Fruit fly (Drosophila melanogaster) whole organism, embryonic: ENCODE data around the gene CG6034.

Source experiments
- Ada2b ChIP-seq: fragments of 200-800 bp; sonication (Bioruptor generic); IDR thresholded peaks from 2 replicates; pipeline ENCODE4 v1.3.6; 2022; ENCODE audit warnings: missing biosample characterization, missing genetic modification characterization
- Bgb ChIP-seq: fragments of 200-800 bp; sonication (Bioruptor generic); IDR thresholded peaks from 2 replicates; pipeline ENCODE4 v1.3.6; 2022; ENCODE audit warnings: missing biosample characterization, missing genetic modification characterization; ENCODE audit not compliant: partially characterized antibody
- CG10462 ChIP-seq: fragments of 200-800 bp; sonication (Bioruptor generic); optimal IDR thresholded peaks from 2 replicates; lab custom pipeline; 2016; ENCODE audit warnings: missing biosample characterization, missing genetic modification characterization
- CG11085 ChIP-seq: fragments of 200-800 bp; sonication (Bioruptor generic); IDR thresholded peaks from 2 replicates; pipeline ENCODE4 v1.3.6; 2022; ENCODE audit warnings: missing biosample characterization, missing genetic modification characterization
- CG12155 ChIP-seq: fragments of 200-800 bp; sonication (Bioruptor generic); optimal IDR thresholded peaks from 3 replicates; lab custom pipeline; 2016; ENCODE audit warnings: missing biosample characterization, missing genetic modification characterization
- CG12236 ChIP-seq: fragments of 200-800 bp; sonication (Bioruptor generic); optimal IDR thresholded peaks from 2 replicates; lab custom pipeline; 2016; ENCODE audit warnings: missing biosample characterization, missing genetic modification characterization
- CG15601 ChIP-seq: fragments of 200-800 bp; sonication (Bioruptor generic); optimal IDR thresholded peaks from 3 replicates; lab custom pipeline; 2019; ENCODE audit warnings: missing biosample characterization, mild to moderate bottlenecking, missing genetic modification characterization, moderate library complexity
- CG17385 ChIP-seq: fragments of 200-800 bp; sonication (Bioruptor generic); optimal IDR thresholded peaks from 3 replicates; lab custom pipeline; 2018; ENCODE audit warnings: missing biosample characterization, mild to moderate bottlenecking, missing genetic modification characterization
- CG17612 ChIP-seq: fragments of 200-800 bp; sonication (Bioruptor generic); IDR thresholded peaks from 2 replicates; pipeline ENCODE4 v1.3.6; 2022; ENCODE audit warnings: missing biosample characterization, missing genetic modification characterization
- CG17829 ChIP-seq: fragments of 200-800 bp; optimal IDR thresholded peaks from 2 replicates; lab custom pipeline; 2019; ENCODE audit warnings: missing biosample characterization, mild to moderate bottlenecking, missing genetic modification characterization, moderate library complexity
- CG18599 ChIP-seq: fragments of 200-800 bp; sonication (Bioruptor generic); optimal IDR thresholded peaks from 3 replicates; lab custom pipeline; 2017; ENCODE audit warnings: missing biosample characterization, missing genetic modification characterization, mild to moderate bottlenecking, moderate library complexity, missing genetic modification reagents
- CG30020 ChIP-seq: fragments of 200-800 bp; optimal IDR thresholded peaks from 2 replicates; lab custom pipeline; 2019; ENCODE audit warnings: missing biosample characterization, mild to moderate bottlenecking, missing genetic modification characterization, moderate library complexity
- CG31388 ChIP-seq: fragments of 200-800 bp; sonication (Bioruptor generic); optimal IDR thresholded peaks from 2 replicates; lab custom pipeline; 2016; ENCODE audit warnings: missing biosample characterization, missing genetic modification characterization
- CG34224 ChIP-seq: fragments of 200-800 bp; sonication (Bioruptor generic); IDR thresholded peaks from 3 replicates; pipeline ENCODE4 v1.3.6; 2022; ENCODE audit warnings: missing biosample characterization, missing genetic modification characterization; ENCODE audit not compliant: partially characterized antibody
- CG3838 ChIP-seq: fragments of 200-800 bp; sonication (Bioruptor generic); optimal IDR thresholded peaks from 3 replicates; lab custom pipeline; 2016; ENCODE audit warnings: missing biosample characterization, missing genetic modification characterization
- CG4707 ChIP-seq: fragments of 200-800 bp; sonication (Bioruptor generic); optimal IDR thresholded peaks from 2 replicates; lab custom pipeline; 2018; ENCODE audit warnings: missing biosample characterization, mild to moderate bottlenecking, missing genetic modification characterization, moderate library complexity
- CG5180 ChIP-seq: fragments of 200-800 bp; sonication (Bioruptor generic); optimal IDR thresholded peaks from 3 replicates; lab custom pipeline; 2017; ENCODE audit warnings: missing biosample characterization, missing genetic modification characterization, mild to moderate bottlenecking, moderate library complexity, missing genetic modification reagents
- CG7271 ChIP-seq: fragments of 200-800 bp; sonication (Bioruptor generic); optimal IDR thresholded peaks from 2 replicates; lab custom pipeline; 2018; ENCODE audit warnings: missing biosample characterization, mild to moderate bottlenecking, missing genetic modification characterization, moderate library complexity
- CG7357 ChIP-seq: fragments of 200-800 bp; sonication (Bioruptor generic); IDR thresholded peaks from 3 replicates; pipeline ENCODE4 v1.3.6; 2022; ENCODE audit warnings: missing biosample characterization, missing genetic modification characterization
- CG7963 ChIP-seq: fragments of 200-800 bp; sonication (Bioruptor generic); IDR thresholded peaks from 3 replicates; pipeline ENCODE4 v1.3.6; 2022; ENCODE audit warnings: missing biosample characterization, missing genetic modification characterization; ENCODE audit not compliant: partially characterized antibody
- CG7987 ChIP-seq: fragments of 200-800 bp; sonication (Bioruptor generic); optimal IDR thresholded peaks from 2 replicates; lab custom pipeline; 2018; ENCODE audit warnings: missing biosample characterization, mild to moderate bottlenecking, missing genetic modification characterization, moderate library complexity
- CG8765 ChIP-seq: fragments of 200-800 bp; sonication (Bioruptor generic); IDR thresholded peaks from 2 replicates; pipeline ENCODE4 v1.3.6; 2022; ENCODE audit warnings: missing biosample characterization, missing genetic modification characterization
- CG9215 ChIP-seq: fragments of 200-800 bp; sonication (Bioruptor generic); IDR thresholded peaks from 2 replicates; pipeline ENCODE4 v1.3.6; 2022; ENCODE audit warnings: missing biosample characterization, missing genetic modification characterization
- CTCF ChIP-seq: fragments of 200-800 bp; sonication (Bioruptor generic); optimal IDR thresholded peaks from 2 replicates; lab custom pipeline; 2017; ENCODE audit warnings: missing biosample characterization, mild to moderate bottlenecking, missing genetic modification characterization, moderate library complexity
- Dad ChIP-seq: fragments of 200-800 bp; sonication (Bioruptor generic); optimal IDR thresholded peaks from 3 replicates; lab custom pipeline; 2016; ENCODE audit warnings: missing biosample characterization, missing genetic modification characterization
- Dfd ChIP-seq, 2 experiments: fragments of >200 bp; optimal IDR thresholded peaks; 2 replicates each; lab custom pipeline; 2017; ENCODE audit warnings: missing biosample characterization in 2 of 2, missing genetic modification characterization in 2 of 2
- Fer1 ChIP-seq: fragments of 200-800 bp; sonication (Bioruptor generic); optimal IDR thresholded peaks from 2 replicates; lab custom pipeline; 2017; ENCODE audit warnings: missing biosample characterization, mild to moderate bottlenecking, missing genetic modification characterization
- HHEX ChIP-seq: fragments of 200-800 bp; sonication (Bioruptor generic); optimal IDR thresholded peaks from 3 replicates; lab custom pipeline; 2017; ENCODE audit warnings: missing biosample characterization, mild to moderate bottlenecking, missing genetic modification characterization, missing genetic modification reagents
- Hr78 ChIP-seq, 2 experiments: fragments of 200-800 bp in 1 of 2; fragments of >200 bp in 1 of 2; sonication (Bioruptor generic) in 1 of 2; optimal IDR thresholded peaks; 2 replicates each; lab custom pipeline; 2017 to 2019; ENCODE audit warnings: missing biosample characterization in 2 of 2, missing genetic modification characterization in 2 of 2, mild to moderate bottlenecking in 1 of 2, moderate library complexity in 1 of 2
- MTF-1 ChIP-seq: fragments of 200-800 bp; sonication (Bioruptor generic); optimal IDR thresholded peaks from 2 replicates; lab custom pipeline; 2018; ENCODE audit warnings: missing biosample characterization, mild to moderate bottlenecking, missing genetic modification characterization, borderline replicate concordance
- Six4 ChIP-seq: fragments of 200-800 bp; sonication (Bioruptor generic); optimal IDR thresholded peaks from 2 replicates; lab custom pipeline; 2016; ENCODE audit warnings: missing biosample characterization, missing genetic modification characterization
- TFAM ChIP-seq: fragments of 200-800 bp; sonication (Bioruptor generic); optimal IDR thresholded peaks from 2 replicates; lab custom pipeline; 2017; ENCODE audit warnings: missing biosample characterization, missing genetic modification characterization, inconsistent platforms
- Vsx1 ChIP-seq: fragments of 200-800 bp; sonication (Bioruptor generic); optimal IDR thresholded peaks from 2 replicates; lab custom pipeline; 2017; ENCODE audit warnings: missing biosample characterization, mild to moderate bottlenecking, missing genetic modification characterization, missing genetic modification reagents
- abd-A ChIP-seq: fragments of 200-800 bp; sonication (Bioruptor generic); optimal IDR thresholded peaks from 3 replicates; lab custom pipeline; 2019; ENCODE audit warnings: missing biosample characterization, mild to moderate bottlenecking, missing genetic modification characterization, moderate library complexity
- ap ChIP-seq: fragments of 200-800 bp; sonication (Bioruptor generic); IDR thresholded peaks from 2 replicates; pipeline ENCODE4 v1.3.6; 2022; ENCODE audit warnings: missing biosample characterization, missing genetic modification characterization
- bsh ChIP-seq, 2 experiments: fragments of 200-800 bp; sonication (Bioruptor generic); optimal IDR thresholded peaks; 2 replicates each; lab custom pipeline; 2017 to 2018; ENCODE audit warnings: mild to moderate bottlenecking in 2 of 2, missing biosample characterization in 2 of 2, missing genetic modification characterization in 2 of 2, moderate library complexity in 1 of 2
- cas ChIP-seq: fragments of 200-800 bp; sonication (Bioruptor generic); IDR thresholded peaks from 2 replicates; pipeline ENCODE4 v1.3.6; 2022; ENCODE audit warnings: missing biosample characterization, missing genetic modification characterization
- cg ChIP-seq: fragments of 200-800 bp; sonication (Bioruptor generic); optimal IDR thresholded peaks from 3 replicates; lab custom pipeline; 2019; ENCODE audit warnings: missing biosample characterization, mild to moderate bottlenecking, missing genetic modification characterization, moderate library complexity
- chif ChIP-seq, 2 experiments: fragments of 200-800 bp; sonication (Bioruptor generic); optimal IDR thresholded peaks; 3 replicates each; lab custom pipeline; 2016; ENCODE audit warnings: missing biosample characterization in 2 of 2, missing genetic modification characterization in 2 of 2
- eve ChIP-seq, 2 experiments: fragments of >200 bp; optimal IDR thresholded peaks; 2 replicates each; lab custom pipeline; 2017; ENCODE audit warnings: missing biosample characterization in 2 of 2, missing genetic modification characterization in 2 of 2
- fd96Cb ChIP-seq: fragments of 200-800 bp; sonication (Bioruptor generic); optimal IDR thresholded peaks from 2 replicates; lab custom pipeline; 2018; ENCODE audit warnings: missing biosample characterization, mild to moderate bottlenecking, missing genetic modification characterization, moderate library complexity
- gcm ChIP-seq: fragments of 200-800 bp; sonication (Bioruptor generic); optimal IDR thresholded peaks from 2 replicates; lab custom pipeline; 2019; ENCODE audit warnings: missing biosample characterization, mild to moderate bottlenecking, missing genetic modification characterization, moderate library complexity
- mld ChIP-seq: fragments of 200-800 bp; sonication (Bioruptor generic); IDR thresholded peaks from 3 replicates; pipeline ENCODE4 v1.3.6; 2022; ENCODE audit warnings: missing biosample characterization, missing genetic modification characterization; ENCODE audit not compliant: partially characterized antibody
- onecut ChIP-seq: fragments of 200-800 bp; sonication (Bioruptor generic); IDR thresholded peaks from 2 replicates; pipeline ENCODE4 v1.3.6; 2022; ENCODE audit warnings: missing biosample characterization, missing genetic modification characterization
- pfk ChIP-seq: fragments of 200-800 bp; sonication (Bioruptor generic); optimal IDR thresholded peaks from 2 replicates; lab custom pipeline; 2018; ENCODE audit warnings: missing biosample characterization, mild to moderate bottlenecking, missing genetic modification characterization, moderate library complexity
- psq ChIP-seq: fragments of 200-800 bp; sonication (Bioruptor generic); optimal IDR thresholded peaks from 2 replicates; lab custom pipeline; 2017; ENCODE audit warnings: missing biosample characterization, missing genetic modification characterization
- pzg ChIP-seq: fragments of 200-800 bp; sonication (Bioruptor generic); optimal IDR thresholded peaks from 3 replicates; lab custom pipeline; 2018; ENCODE audit warnings: missing biosample characterization, mild to moderate bottlenecking, missing genetic modification characterization, moderate library complexity
- sr ChIP-seq: fragments of 200-800 bp; sonication (Bioruptor generic); IDR thresholded peaks from 3 replicates; pipeline ENCODE4 v1.3.6; 2022; ENCODE audit warnings: missing biosample characterization, missing genetic modification characterization
- tgo ChIP-seq: fragments of 200-800 bp; sonication (Bioruptor generic); IDR thresholded peaks from 3 replicates; pipeline ENCODE4 v1.3.6; 2022; ENCODE audit warnings: missing biosample characterization, missing genetic modification characterization
- vvl ChIP-seq: fragments of 200-800 bp; sonication (Bioruptor generic); IDR thresholded peaks from 2 replicates; pipeline ENCODE4 v1.3.6; 2022; ENCODE audit warnings: missing biosample characterization, missing genetic modification characterization
- yki ChIP-seq: fragments of >200 bp; optimal IDR thresholded peaks from 3 replicates; lab custom pipeline; 2018
- zen ChIP-seq: fragments of 200-800 bp; sonication (Bioruptor generic); optimal IDR thresholded peaks from 3 replicates; lab custom pipeline; 2018; ENCODE audit warnings: missing biosample characterization, mild to moderate bottlenecking, missing genetic modification characterization, moderate library complexity

CG6034 gene

dm6 chr3L:17740471-17740870 is 6.2 kb downstream of the CG6034 start, which contains the start of gene CG7460 (continued):
- peak in 1 of 2 experiments; percentile 7 for TF ChIP-seq Hr78 (GFP tag; optimal IDR thresholded peaks at IDR 0.05; lab: Kevin White, UChicago)
- TF ChIP-seq HHEX (GFP tag; lab: Kevin White, UChicago), result no peak
- TF ChIP-seq cg (GFP tag; lab: Kevin White, UChicago), result no peak
- TF ChIP-seq yki, result no peak
- TF ChIP-seq vvl, result 0 out of 2 replicates have a peak, but pooled peaks have one; percentile 7
- TF ChIP-seq CG17829, result no peak
- TF ChIP-seq CG10462, result no peak
- TF ChIP-seq CG30020 (tag; lab: Kevin White, UChicago), result no peak
- TF ChIP-seq CG12155, result no peak
- TF ChIP-seq CG18599 (GFP tag; lab: Kevin White, UChicago), result no peak
- TF ChIP-seq CG12236 (GFP tag; lab: Kevin White, UChicago), result no peak
- peak; percentile 37 for TF ChIP-seq CG7987 (GFP tag; lab: Kevin White, UChicago)
- no peak for TF ChIP-seq zen (tag; lab: Kevin White, UChicago)
- TF ChIP-seq cas, result no peak
- no peak for TF ChIP-seq bsh (GFP tag; optimal IDR thresholded peaks at IDR 0.05; lab: Kevin White, UChicago)
- TF ChIP-seq Dad (GFP tag; lab: Kevin White, UChicago), result no peak
- no peak for TF ChIP-seq CG7963 (GFP tag; lab: Robert Waterston, UW)
- TF ChIP-seq CG5180 (GFP tag; lab: Kevin White, UChicago), result no peak
- TF ChIP-seq CG17612, result no peak
- no peak for TF ChIP-seq CG3838
- TF ChIP-seq Dfd (GFP tag; optimal IDR thresholded peaks at IDR 0.05; lab: Kevin White, UChicago), result no peak
- no peak for TF ChIP-seq chif (GFP tag; optimal IDR thresholded peaks at IDR 0.05; lab: Kevin White, UChicago)
- TF ChIP-seq CG4707, result peak; percentile 14
- TF ChIP-seq psq, result no peak
- TF ChIP-seq Bgb (GFP tag; lab: Robert Waterston, UW), result no peak
- TF ChIP-seq CG31388 (GFP tag; lab: Kevin White, UChicago), result no peak
- no peak for TF ChIP-seq CG8765 (GFP tag; lab: Robert Waterston, UW)
- no peak for TF ChIP-seq eve (GFP tag; optimal IDR thresholded peaks at IDR 0.05; lab: Kevin White, UChicago)
- TF ChIP-seq TFAM (GFP tag; lab: Kevin White, UChicago), result no peak
- TF ChIP-seq mld (GFP tag; lab: Robert Waterston, UW), result no peak
- no peak for TF ChIP-seq ap (GFP tag; lab: Robert Waterston, UW)
- TF ChIP-seq CTCF (GFP tag; lab: Kevin White, UChicago), result no peak
- no peak for TF ChIP-seq sr (GFP tag; lab: Robert Waterston, UW)
- no peak for TF ChIP-seq CG9215 (GFP tag; lab: Robert Waterston, UW)
- no peak for TF ChIP-seq CG7357 (GFP tag; lab: Robert Waterston, UW)
- TF ChIP-seq Ada2b (GFP tag; lab: Robert Waterston, UW), result no peak
- no peak for TF ChIP-seq fd96Cb (tag; lab: Kevin White, UChicago)
- TF ChIP-seq CG11085 (GFP tag; lab: Robert Waterston, UW), result no peak
- no peak for TF ChIP-seq abd-A (tag; lab: Kevin White, UChicago)
- 0 out of 3 replicates have a peak, but pooled peaks have one; percentile 22 for TF ChIP-seq CG34224 (GFP tag; lab: Robert Waterston, UW)
- TF ChIP-seq Vsx1 (GFP tag; lab: Kevin White, UChicago), result peak; percentile 68
- no peak for TF ChIP-seq Six4
- no peak for TF ChIP-seq pzg (GFP tag; lab: Kevin White, UChicago)
- no peak for TF ChIP-seq CG17385
- TF ChIP-seq MTF-1 (GFP tag; lab: Kevin White, UChicago), result peak; percentile 11
- no peak for TF ChIP-seq pfk (GFP tag; lab: Kevin White, UChicago)
- no peak for TF ChIP-seq Fer1 (GFP tag; lab: Kevin White, UChicago)
- no peak for TF ChIP-seq gcm (GFP tag; lab: Kevin White, UChicago)
- TF ChIP-seq CG15601 (tag; lab: Kevin White, UChicago), result no peak
- TF ChIP-seq CG7271 (tag; lab: Kevin White, UChicago), result no peak
- TF ChIP-seq onecut (GFP tag; lab: Robert Waterston, UW), result no peak
- TF ChIP-seq tgo, result no peak
